Worm (Caenorhabditis elegans): ENCODE data around the gene C32C4.16.

Gene C32C4.16

ce11 chrV:10630497-10630896, 16.9 kb upstream of the C32C4.16 start:
- no peak for TF ChIP-seq mdl-1 (tag; optimal IDR thresholded peaks at IDR 0.05)
- TF ChIP-seq aly-2 (tag; optimal IDR thresholded peaks at IDR 0.05) = no peak
- TF ChIP-seq snpc-4 (tag; optimal IDR thresholded peaks at IDR 0.05) = no peak
- TF ChIP-seq lin-15B (tag; optimal IDR thresholded peaks at IDR 0.05) = no peak
- no peak for TF ChIP-seq fkh-2 (tag; optimal IDR thresholded peaks at IDR 0.05)
- TF ChIP-seq elt-1 (tag; optimal IDR thresholded peaks at IDR 0.05) = no peak
- no peak for TF ChIP-seq hmg-11 (tag; optimal IDR thresholded peaks at IDR 0.05)
- TF ChIP-seq lsy-12 (tag; optimal IDR thresholded peaks at IDR 0.05) = no peak
- no peak for TF ChIP-seq nhr-12 (tag; optimal IDR thresholded peaks at IDR 0.05)
- no peak for TF ChIP-seq ceh-9 (tag; optimal IDR thresholded peaks at IDR 0.05)

DNA sequence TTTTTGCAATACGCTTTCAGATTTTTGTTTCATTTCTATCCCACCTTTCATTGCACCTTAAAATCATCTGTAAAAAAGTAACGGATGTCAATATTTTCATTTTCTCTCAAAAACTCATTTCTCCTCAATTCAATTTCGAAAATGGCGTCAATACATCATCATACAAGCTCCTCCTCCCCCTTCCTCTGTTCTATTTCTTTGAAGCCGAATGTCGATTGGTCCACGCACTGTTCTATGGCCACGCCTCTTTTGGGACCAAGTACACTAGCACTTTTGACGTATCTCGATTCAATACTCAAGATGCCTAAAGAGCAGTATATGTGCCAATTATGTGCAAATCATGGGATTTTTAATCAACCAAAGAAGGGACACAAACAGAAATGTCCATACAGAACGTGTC, 14.6 kb upstream of the C32C4.16 start, which contains the start of gene mab-23:
Gene mab-23 (plus strand): TSS at position 301 of the 400 bp plus-strand sequence.
- TF ChIP-seq nhr-43 (tag; optimal IDR thresholded peaks at IDR 0.05; ENCODE audit: poor library complexity, severe bottlenecking) (no peak), nfya-1 (tag; optimal IDR thresholded peaks at IDR 0.05; ENCODE audit: insufficient read depth) (peak; percentile 21)

DNA sequence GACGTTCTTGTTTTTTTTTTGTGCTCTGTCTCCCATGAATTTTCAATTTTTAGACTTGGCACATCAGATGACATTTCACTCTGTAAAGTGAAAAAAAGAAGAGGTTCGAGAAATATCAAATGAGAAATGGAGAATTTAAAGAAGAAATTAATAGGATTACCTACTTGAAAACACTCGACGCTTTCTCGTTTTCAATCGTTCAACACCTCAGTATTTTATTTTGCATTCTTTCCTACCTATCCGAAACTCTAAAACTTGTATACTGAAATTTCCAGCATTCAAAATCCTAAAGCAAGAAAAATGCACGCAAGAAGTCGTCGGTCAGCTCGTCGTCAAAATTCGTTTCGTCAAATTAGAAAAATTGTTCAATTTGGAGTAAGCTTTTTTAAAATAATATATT, 11.6 kb upstream of the C32C4.16 start, which contains the start of gene kvs-2:
Gene kvs-2 (plus strand): TSS at position 301 of the 400 bp plus-strand sequence.
- TF ChIP-seq nhr-28 (tag; optimal IDR thresholded peaks at IDR 0.05) (no peak), lin-39 (tag; optimal IDR thresholded peaks at IDR 0.05) (no peak), zag-1 (tag; optimal IDR thresholded peaks at IDR 0.05) (no peak), pha-4 (tag; optimal IDR thresholded peaks at IDR 0.05) (no peak), nhr-23 (tag; optimal IDR thresholded peaks at IDR 0.05) (no peak), snpc-4 (tag; optimal IDR thresholded peaks at IDR 0.05) (no peak), lsy-12 (tag; optimal IDR thresholded peaks at IDR 0.05) (no peak), nhr-11 (tag; optimal IDR thresholded peaks at IDR 0.05) (no peak), elt-3 (tag; optimal IDR thresholded peaks at IDR 0.05) (no peak), nhr-67 (tag; optimal IDR thresholded peaks at IDR 0.05) (no peak), ceh-16 (tag; optimal IDR thresholded peaks at IDR 0.05) (no peak), aly-2 (tag; optimal IDR thresholded peaks at IDR 0.05) (no peak), ztf-11 (tag; optimal IDR thresholded peaks at IDR 0.05) (no peak), elt-2 (tag; optimal IDR thresholded peaks at IDR 0.05) (no peak), nhr-77 (tag; optimal IDR thresholded peaks at IDR 0.05) (no peak)

ce11 chrV:10640977-10641376, 6.4 kb upstream of the C32C4.16 start:
- TF ChIP-seq fkh-10 (GFP tag; optimal IDR thresholded peaks at IDR 0.05) (peak; percentile 35), lsy-12 (tag; optimal IDR thresholded peaks at IDR 0.05) (no peak)

ce11 chrV:10648146-10648545, 785 bp downstream of the C32C4.16 start, which contains the start of gene aqp-6:
aqp-6 (plus strand) TSS chrV:10648446.
- TF ChIP-seq tbx-2 (tag; optimal IDR thresholded peaks at IDR 0.05) (no peak), elt-3 (tag; optimal IDR thresholded peaks at IDR 0.05) (no peak), elt-1 (tag; optimal IDR thresholded peaks at IDR 0.05) (no peak)

ce11 chrV:10654165-10654564, 6.8 kb downstream of the C32C4.16 start, which contains the start of gene ugt-35:
ugt-35 (minus strand) TSS chrV:10654265.
- TF ChIP-seq fkh-10 (GFP tag; optimal IDR thresholded peaks at IDR 0.05) (no peak), mdl-1 (tag; optimal IDR thresholded peaks at IDR 0.05) (no peak), R02D3.7 (tag; optimal IDR thresholded peaks at IDR 0.05) (no peak), ama-1 (optimal IDR thresholded peaks at IDR 0.05) (no peak), nhr-77 (tag; optimal IDR thresholded peaks at IDR 0.05) (no peak), ceh-9 (tag; optimal IDR thresholded peaks at IDR 0.05) (no peak), eor-1 (tag; optimal IDR thresholded peaks at IDR 0.05) (no peak), elt-1 (tag; optimal IDR thresholded peaks at IDR 0.05) (no peak), nhr-67 (tag; optimal IDR thresholded peaks at IDR 0.05) (no peak), nhr-11 (tag; optimal IDR thresholded peaks at IDR 0.05) (no peak), nhr-28 (tag; optimal IDR thresholded peaks at IDR 0.05) (no peak), daf-12 (tag; optimal IDR thresholded peaks at IDR 0.05) (no peak), tbx-2 (tag; optimal IDR thresholded peaks at IDR 0.05) (no peak), lin-39 (tag; optimal IDR thresholded peaks at IDR 0.05) (no peak), mml-1 (tag; optimal IDR thresholded peaks at IDR 0.05) (no peak)

Measured in whole organism, L3 larva.